Worm (Caenorhabditis elegans): Measurements from ENCODE around the gene ZK632.9.

ZK632.9 gene

DNA sequence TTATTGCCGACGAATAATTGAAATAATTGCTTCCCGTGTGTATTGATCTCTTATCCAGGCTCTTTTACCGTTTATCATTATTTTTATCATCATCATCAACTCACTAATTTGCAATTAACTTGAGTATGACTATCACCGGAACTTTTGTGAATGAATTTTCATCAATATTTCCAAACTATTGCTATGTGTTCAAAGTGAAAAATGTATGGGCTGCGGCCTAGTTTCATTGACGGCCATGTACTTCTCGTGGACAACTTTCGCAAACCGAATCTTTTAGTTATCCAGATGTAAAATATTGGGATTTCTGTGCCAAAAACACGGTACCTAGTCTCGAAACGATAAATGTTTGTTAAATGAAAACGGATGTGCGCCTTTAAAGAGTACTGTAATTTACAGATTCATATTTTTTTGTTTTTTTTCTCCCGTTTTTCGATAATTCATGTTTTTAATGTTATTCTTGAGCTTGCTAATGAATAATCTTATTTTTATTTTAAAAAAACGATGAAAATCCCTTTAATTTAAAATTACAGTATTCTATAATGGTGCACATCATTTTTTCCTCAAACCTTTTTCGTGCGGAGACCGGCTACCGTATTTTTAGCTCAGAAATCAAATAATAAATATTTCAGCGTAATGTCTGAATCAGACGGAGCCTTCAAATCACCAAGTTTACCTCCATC, 26.6 kb downstream of the ZK632.9 start, which contains the start of gene ZK632.2:
Gene ZK632.2, plus strand, starts transcription at position 630 of the 680 bp plus-strand sequence.
- TF ChIP-seq nhr-129 (tag; optimal IDR thresholded peaks at IDR 0.05) (peak; percentile 13), ztf-4 (tag; optimal IDR thresholded peaks at IDR 0.05) (no peak), lsy-2 (tag; optimal IDR thresholded peaks at IDR 0.05) (peak in 1 of 2 experiments; percentile 17)

DNA sequence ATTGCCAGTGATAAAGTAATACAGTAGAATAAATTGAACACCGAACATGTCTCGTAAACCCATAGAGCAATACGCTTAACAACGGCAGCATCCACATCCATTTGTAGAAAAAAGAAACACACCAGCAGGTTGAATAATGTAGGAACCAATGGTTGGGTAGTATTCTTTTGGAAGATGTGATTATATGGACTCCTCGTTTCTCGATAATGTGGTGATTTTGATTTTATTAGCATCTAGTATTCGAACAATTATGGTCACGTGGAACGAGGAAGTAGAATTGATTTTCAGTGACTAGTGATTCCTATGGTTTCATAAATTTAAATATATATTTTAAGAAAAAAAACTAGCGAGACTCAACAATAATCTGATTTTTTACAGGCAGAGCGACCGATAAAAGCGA, 28.8 kb downstream of the ZK632.9 start, which contains the start of gene srxa-10:
Gene srxa-10, minus strand, starts transcription at position 101 of the 400 bp plus-strand sequence.
- TF ChIP-seq snpc-4 (tag; optimal IDR thresholded peaks at IDR 0.05) = no peak
- TF ChIP-seq unc-62 (GFP tag; optimal IDR thresholded peaks at IDR 0.05) = no peak
- TF ChIP-seq sma-9 (GFP tag; optimal IDR thresholded peaks at IDR 0.05) = no peak
- no peak for TF ChIP-seq sma-9 (tag; optimal IDR thresholded peaks at IDR 0.05)
- no peak for TF ChIP-seq mdl-1 (tag; optimal IDR thresholded peaks at IDR 0.05)
- TF ChIP-seq egl-27 (tag; optimal IDR thresholded peaks at IDR 0.05) = no peak
- no peak for TF ChIP-seq ztf-11 (tag; optimal IDR thresholded peaks at IDR 0.05)
- TF ChIP-seq mbf-1 (tag; optimal IDR thresholded peaks at IDR 0.05) = no peak
- TF ChIP-seq C34F6.9 (tag; optimal IDR thresholded peaks at IDR 0.05) = no peak
- TF ChIP-seq unc-39 (tag; optimal IDR thresholded peaks at IDR 0.05) = no peak
- TF ChIP-seq sma-3 (GFP tag; optimal IDR thresholded peaks at IDR 0.05) = no peak
- no peak for TF ChIP-seq lin-13 (GFP tag; optimal IDR thresholded peaks at IDR 0.05)
- no peak for TF ChIP-seq nhr-21 (tag; optimal IDR thresholded peaks at IDR 0.05)
- no peak for TF ChIP-seq nhr-10 (tag; optimal IDR thresholded peaks at IDR 0.05)
- TF ChIP-seq aly-2 (tag; optimal IDR thresholded peaks at IDR 0.05) = no peak
- TF ChIP-seq lin-11 (tag; optimal IDR thresholded peaks at IDR 0.05) = no peak

DNA sequence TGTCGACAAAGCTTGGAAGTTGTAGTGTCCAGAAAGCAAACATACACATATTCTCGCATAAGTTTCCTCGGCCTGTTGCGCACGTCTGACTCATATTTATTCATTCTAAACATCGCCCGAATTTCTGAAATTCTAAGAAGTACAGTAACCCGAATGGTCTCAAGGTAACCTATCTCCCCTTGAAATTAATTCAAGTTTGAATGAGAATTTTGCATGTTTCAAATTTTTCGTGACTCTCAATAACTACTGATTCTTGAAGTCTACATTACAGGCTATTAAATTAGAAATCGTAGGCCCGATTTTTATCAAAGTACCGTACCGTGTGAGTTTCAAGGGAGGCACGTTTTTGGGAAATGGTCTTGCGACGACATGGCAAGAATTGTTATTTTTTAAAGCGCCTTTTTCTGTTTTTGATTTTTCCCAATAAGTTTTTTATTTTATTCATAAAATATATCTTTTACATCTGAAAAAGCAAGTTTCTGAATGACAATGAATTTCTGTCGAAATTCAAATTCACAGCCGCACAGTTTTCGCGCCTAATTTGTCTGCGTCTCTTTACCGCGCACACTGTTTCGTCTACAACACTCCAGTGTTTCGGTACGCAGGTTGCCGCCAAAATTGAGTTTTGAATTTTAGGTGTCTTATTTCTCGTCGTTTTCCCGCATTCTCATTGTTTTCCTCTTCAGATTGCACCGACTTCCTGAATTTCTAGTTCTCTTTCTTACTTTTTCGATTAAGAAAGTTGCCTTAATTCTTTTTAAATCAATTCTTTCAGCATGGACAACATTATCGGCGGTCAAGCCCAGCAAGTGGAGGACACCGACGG, 31.4 kb downstream of the ZK632.9 start, which contains the start of the genes R10E11.9 and mcm-6:
Gene R10E11.9, minus strand, starts transcription at position 51 of the 826 bp plus-strand sequence.
Gene mcm-6, plus strand, starts transcription at position 776 of the 826 bp plus-strand sequence.
- peak; percentile 16 for TF ChIP-seq C34F6.9 (tag; optimal IDR thresholded peaks at IDR 0.05)
- no peak for TF ChIP-seq ztf-1 (GFP tag; conservative IDR thresholded peaks at IDR 0.05)
- TF ChIP-seq gmeb-1 (tag; optimal IDR thresholded peaks at IDR 0.05) = peak; percentile 62
- TF ChIP-seq dmd-4 (tag; optimal IDR thresholded peaks at IDR 0.05) = no peak
- TF ChIP-seq nhr-10 (tag; optimal IDR thresholded peaks at IDR 0.05) = no peak
- TF ChIP-seq lsy-2 (tag; optimal IDR thresholded peaks at IDR 0.05) = peak in 1 of 2 experiments; percentile 20
- TF ChIP-seq nhr-21 (tag; optimal IDR thresholded peaks at IDR 0.05) = no peak

DNA sequence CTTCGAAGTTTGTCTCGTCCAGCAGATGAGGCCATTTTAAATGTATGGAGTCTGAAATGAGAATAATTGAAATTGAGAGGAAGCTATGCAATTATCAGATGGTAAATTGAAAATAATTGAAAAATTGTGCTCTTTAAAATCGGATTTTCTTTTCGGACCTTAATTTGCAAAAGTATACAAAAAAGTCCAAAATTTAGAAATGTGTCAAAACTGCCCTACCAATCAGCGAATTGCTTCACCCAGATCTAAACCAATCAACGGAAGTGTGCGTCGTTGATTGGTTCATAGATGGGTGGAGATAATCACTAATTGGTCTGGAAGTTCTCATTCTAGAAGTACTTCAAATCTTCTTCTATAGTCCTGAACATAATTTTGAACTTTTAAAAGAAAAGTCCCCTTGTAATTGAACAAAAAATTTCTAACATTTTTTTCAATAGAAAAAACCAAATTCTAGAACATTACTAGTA, 35.6 kb downstream of the ZK632.9 start, which contains the start of gene R10E11.5:
Gene R10E11.5, minus strand, starts transcription at position 51 of the 467 bp plus-strand sequence.
- TF ChIP-seq fos-1 (tag; optimal IDR thresholded peaks at IDR 0.05) (no peak), ztf-1 (GFP tag; conservative IDR thresholded peaks at IDR 0.05) (no peak), nhr-25 (tag; optimal IDR thresholded peaks at IDR 0.05) (no peak), sma-3 (GFP tag; optimal IDR thresholded peaks at IDR 0.05) (no peak), Y55F3AM.14 (GFP tag; optimal IDR thresholded peaks at IDR 0.05) (no peak), nhr-21 (tag; optimal IDR thresholded peaks at IDR 0.05) (no peak), ztf-11 (tag; optimal IDR thresholded peaks at IDR 0.05) (no peak), dmd-4 (tag; optimal IDR thresholded peaks at IDR 0.05) (no peak), peb-1 (tag; optimal IDR thresholded peaks at IDR 0.05) (no peak), R02D3.7 (tag; optimal IDR thresholded peaks at IDR 0.05) (no peak), ceh-16 (tag; optimal IDR thresholded peaks at IDR 0.05) (no peak), F13H6.1 (tag; optimal IDR thresholded peaks at IDR 0.05) (no peak), gmeb-1 (tag; optimal IDR thresholded peaks at IDR 0.05) (no peak), nhr-77 (tag; optimal IDR thresholded peaks at IDR 0.05) (no peak), mab-5 (tag; optimal IDR thresholded peaks at IDR 0.05) (no peak)

DNA sequence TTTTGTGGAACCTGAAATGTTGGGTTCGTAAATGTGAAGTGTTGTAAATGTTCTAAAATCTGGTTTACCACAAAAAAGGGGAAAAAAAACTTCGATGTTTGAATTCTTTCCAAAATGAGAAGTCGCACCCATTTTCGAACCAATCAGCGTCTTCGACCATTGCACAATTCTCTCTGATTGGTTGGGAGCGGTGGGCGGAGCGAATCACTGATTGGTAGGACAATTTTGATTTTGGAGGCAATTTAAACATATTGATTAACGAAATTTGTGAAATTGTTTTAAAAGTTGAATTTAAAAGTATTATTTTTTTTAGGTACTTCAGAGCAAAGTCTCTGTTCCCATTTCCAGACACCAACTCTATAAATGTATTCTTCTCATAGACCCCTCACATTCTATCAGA, 36.1 kb downstream of the ZK632.9 start:
- TF ChIP-seq nhr-6 (tag; optimal IDR thresholded peaks at IDR 0.05) = no peak
- TF ChIP-seq unc-55 (GFP tag; optimal IDR thresholded peaks at IDR 0.05) = no peak
- TF ChIP-seq lin-13 (GFP tag; optimal IDR thresholded peaks at IDR 0.05) = no peak
- no peak for TF ChIP-seq peb-1 (tag; optimal IDR thresholded peaks at IDR 0.05)
- TF ChIP-seq ztf-4 (tag; optimal IDR thresholded peaks at IDR 0.05) = no peak
- TF ChIP-seq nhr-12 (tag; optimal IDR thresholded peaks at IDR 0.05) = no peak
- TF ChIP-seq ztf-11 (tag; optimal IDR thresholded peaks at IDR 0.05) = no peak
- no peak for TF ChIP-seq lin-39 (tag; optimal IDR thresholded peaks at IDR 0.05)
- no peak for TF ChIP-seq mbf-1 (tag; optimal IDR thresholded peaks at IDR 0.05)
- TF ChIP-seq blmp-1 (tag; optimal IDR thresholded peaks at IDR 0.05; ENCODE audit: insufficient read depth) = no peak
- TF ChIP-seq unc-62 (GFP tag; optimal IDR thresholded peaks at IDR 0.05) = no peak

All from whole organism, L2 larva.